Fruit fly (Drosophila melanogaster): Measurements from ENCODE around the gene osp.

osp gene

DNA sequence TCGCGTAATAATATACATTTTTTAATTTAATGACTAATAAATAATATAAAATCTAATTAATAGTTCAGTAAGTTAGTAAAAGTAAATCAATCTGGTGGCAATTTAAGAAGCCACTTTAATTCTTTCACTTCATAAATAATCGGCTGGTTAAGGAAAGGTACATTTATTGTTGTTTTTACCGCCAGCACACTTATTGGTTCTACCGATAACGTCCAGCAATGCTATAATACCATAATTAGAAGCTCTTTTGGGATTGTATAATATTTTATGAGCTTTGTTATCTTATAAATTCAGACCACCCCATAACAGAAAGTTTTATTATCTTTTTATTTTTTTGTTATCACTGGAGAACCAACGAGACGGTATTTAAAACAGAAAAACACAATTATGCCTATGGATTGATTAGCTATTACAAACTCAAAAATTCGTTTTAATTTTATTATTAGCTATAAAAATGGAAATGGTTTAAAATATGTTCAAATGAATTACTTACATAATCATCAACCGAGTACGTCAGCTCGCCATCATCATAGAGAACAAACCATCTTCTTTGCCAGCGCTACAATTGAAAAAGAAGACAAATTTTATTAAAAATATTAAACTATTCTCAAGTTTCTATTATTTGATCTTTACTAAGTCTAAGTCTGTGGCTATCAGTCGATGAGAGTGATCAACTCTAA lies 77.6 kb downstream of the osp start:
- TF ChIP-seq CG17806 (tag; optimal IDR thresholded peaks at IDR 0.05) (no peak), CG4496 (GFP tag; IDR thresholded peaks at IDR 0.05) (no peak), Ets98B (GFP tag; IDR thresholded peaks at IDR 0.05) (no peak), D1 (tag; optimal IDR thresholded peaks at IDR 0.05) (no peak), Snoo (tag; optimal IDR thresholded peaks at IDR 0.05) (no peak), EcR (GFP tag; optimal IDR thresholded peaks at IDR 0.05) (no peak), Pif1B (GFP tag; optimal IDR thresholded peaks at IDR 0.05) (no peak), Pif1A (GFP tag; optimal IDR thresholded peaks at IDR 0.05) (no peak), CG32121 (GFP tag; IDR thresholded peaks at IDR 0.05) (no peak), CG8159 (tag; optimal IDR thresholded peaks at IDR 0.05) (no peak), CG34367 (tag; optimal IDR thresholded peaks at IDR 0.05) (no peak)

DNA sequence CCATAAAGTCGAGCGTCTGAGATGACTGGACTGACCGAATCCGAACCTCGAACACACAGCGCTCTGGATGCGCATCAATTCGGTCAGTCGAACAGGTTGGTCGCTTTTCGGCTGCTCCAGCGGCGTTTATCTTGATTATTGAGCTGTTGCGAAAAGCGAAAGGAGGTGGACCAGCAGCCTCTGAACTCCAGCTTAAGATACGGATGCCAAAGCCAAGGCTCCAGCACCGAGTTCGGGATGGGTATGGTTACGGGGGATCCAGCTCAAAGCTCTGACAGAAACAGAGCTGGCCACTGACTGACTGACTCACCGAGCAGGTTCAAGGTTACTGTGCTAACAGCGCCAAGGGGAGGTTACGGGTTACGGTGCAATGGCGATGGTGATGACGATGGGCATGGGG lies 83.0 kb downstream of the osp start:
- no peak for TF ChIP-seq fd96Ca (GFP tag; IDR thresholded peaks at IDR 0.05)
- TF ChIP-seq Snoo (tag; optimal IDR thresholded peaks at IDR 0.05) = peak; percentile 34
- TF ChIP-seq rn (GFP tag; IDR thresholded peaks at IDR 0.05) = no peak
- no peak for TF ChIP-seq CG8159 (tag; optimal IDR thresholded peaks at IDR 0.05)
- TF ChIP-seq CG8301 (tag; optimal IDR thresholded peaks at IDR 0.05) = no peak
- no peak for TF ChIP-seq CG34367 (tag; optimal IDR thresholded peaks at IDR 0.05)
- TF ChIP-seq Ets98B (GFP tag; IDR thresholded peaks at IDR 0.05) = no peak
- TF ChIP-seq CG4496 (GFP tag; IDR thresholded peaks at IDR 0.05) = 0 out of 3 replicates have a peak, but pooled peaks have one; percentile 30
- TF ChIP-seq gl (tag; optimal IDR thresholded peaks at IDR 0.05) = no peak
- TF ChIP-seq CG10348 (GFP tag; IDR thresholded peaks at IDR 0.05) = no peak
- TF ChIP-seq CG14655 (GFP tag; optimal IDR thresholded peaks at IDR 0.05) = no peak
- TF ChIP-seq CG12605 (GFP tag; IDR thresholded peaks at IDR 0.05) = no peak
- no peak for TF ChIP-seq D1 (tag; optimal IDR thresholded peaks at IDR 0.05)
- TF ChIP-seq CG9948 (tag; optimal IDR thresholded peaks at IDR 0.05) = no peak
- TF ChIP-seq CG15710 (tag; optimal IDR thresholded peaks at IDR 0.05) = no peak
- no peak for TF ChIP-seq CG13204 (GFP tag; optimal IDR thresholded peaks at IDR 0.05)
- peak; percentile 93 for TF ChIP-seq EcR (GFP tag; optimal IDR thresholded peaks at IDR 0.05)
- TF ChIP-seq CG17806 (tag; optimal IDR thresholded peaks at IDR 0.05) = no peak
- TF ChIP-seq Pif1A (GFP tag; optimal IDR thresholded peaks at IDR 0.05) = no peak

DNA sequence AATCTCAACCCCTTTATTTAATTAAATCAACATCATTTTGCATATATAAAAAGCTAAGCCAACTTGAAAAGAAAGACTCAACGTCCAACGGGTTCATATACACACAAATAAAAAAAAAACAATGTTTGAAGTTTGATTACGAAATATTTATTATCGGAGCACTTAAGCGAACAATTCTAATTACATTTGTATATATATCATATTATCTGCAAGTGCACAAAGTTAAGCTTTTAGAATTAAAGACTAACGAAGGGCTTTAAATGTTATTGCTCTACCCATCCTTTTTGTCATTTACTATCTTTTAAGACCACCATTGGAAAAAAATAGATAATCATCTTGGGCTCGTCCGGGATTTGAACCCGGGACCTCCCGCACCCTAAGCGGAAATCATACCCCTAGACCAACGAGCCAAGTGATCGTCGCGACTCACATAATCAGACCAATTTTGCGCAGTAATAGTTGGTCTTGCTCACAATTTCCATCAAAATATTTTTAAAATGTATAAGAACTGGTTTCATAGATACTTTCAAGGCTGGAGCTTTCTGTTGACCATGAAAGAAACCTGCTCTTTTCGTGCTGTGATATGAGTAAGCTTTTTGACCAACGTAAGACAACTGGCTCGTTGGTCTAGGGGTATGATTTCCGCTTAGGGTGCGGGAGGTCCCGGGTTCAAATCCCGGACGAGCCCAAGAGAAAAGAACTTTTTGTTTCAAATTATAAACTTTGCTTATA lies 89.9 kb downstream of the osp start:
- TF ChIP-seq Ets98B (GFP tag; IDR thresholded peaks at IDR 0.05) (no peak; the same call in 1 of the 2 replicates), CG14655 (GFP tag; optimal IDR thresholded peaks at IDR 0.05) (no peak), CG8159 (tag; optimal IDR thresholded peaks at IDR 0.05) (no peak), CG15710 (tag; optimal IDR thresholded peaks at IDR 0.05) (no peak), Pif1A (GFP tag; optimal IDR thresholded peaks at IDR 0.05) (no peak), CG34367 (tag; optimal IDR thresholded peaks at IDR 0.05) (no peak), CG32121 (GFP tag; IDR thresholded peaks at IDR 0.05) (peak; percentile 27; the same call in 1 of the 2 replicates), EcR (GFP tag; optimal IDR thresholded peaks at IDR 0.05) (peak; percentile 19), CG8301 (tag; optimal IDR thresholded peaks at IDR 0.05) (no peak)

DNA sequence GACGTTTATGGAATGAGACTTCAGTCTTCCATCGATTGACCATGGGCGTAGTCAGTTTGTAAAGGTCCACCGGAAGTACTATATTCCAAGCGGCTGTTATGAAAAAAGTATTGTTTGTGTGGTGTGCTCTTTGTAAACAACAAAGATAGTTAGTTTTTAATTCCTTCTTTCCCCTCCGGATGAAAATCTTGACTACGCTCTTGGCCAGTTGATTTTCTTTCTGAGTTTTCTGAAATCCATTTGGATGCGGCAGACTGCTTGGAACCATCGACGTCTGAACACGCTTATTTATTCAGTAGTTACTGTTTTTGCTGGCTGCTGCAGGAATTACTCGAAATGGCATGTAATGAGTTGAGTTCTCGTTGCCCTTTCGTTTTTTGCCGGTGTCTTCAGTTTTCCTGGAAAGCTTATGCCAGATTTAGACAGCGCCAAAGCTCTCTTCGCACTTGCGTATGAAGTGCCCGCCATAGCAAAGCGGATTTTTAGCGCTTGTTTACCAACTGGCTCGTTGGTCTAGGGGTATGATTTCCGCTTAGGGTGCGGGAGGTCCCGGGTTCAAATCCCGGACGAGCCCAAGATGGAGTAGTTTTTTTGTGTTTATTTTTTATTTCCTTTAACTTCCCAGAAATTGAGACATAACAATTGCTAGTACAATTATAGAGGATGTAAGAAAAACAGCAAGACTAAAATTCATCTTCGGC lies 90.6 kb downstream of the osp start:
- TF ChIP-seq EcR (GFP tag; optimal IDR thresholded peaks at IDR 0.05) = peak; percentile 23
- peak; percentile 71 for TF ChIP-seq CG15710 (tag; optimal IDR thresholded peaks at IDR 0.05)
- TF ChIP-seq CG4496 (GFP tag; IDR thresholded peaks at IDR 0.05) = peak; percentile 62
- peak; percentile 49 for TF ChIP-seq D1 (tag; optimal IDR thresholded peaks at IDR 0.05)
- peak; percentile 61; the same call in 2 of the 3 replicates for TF ChIP-seq fd96Ca (GFP tag; IDR thresholded peaks at IDR 0.05)
- TF ChIP-seq Pif1B (GFP tag; optimal IDR thresholded peaks at IDR 0.05) = peak; percentile 63
- no peak for TF ChIP-seq CG10348 (GFP tag; IDR thresholded peaks at IDR 0.05)
- TF ChIP-seq Ets98B (GFP tag; IDR thresholded peaks at IDR 0.05) = no peak
- TF ChIP-seq CG34367 (tag; optimal IDR thresholded peaks at IDR 0.05) = peak; percentile 60
- TF ChIP-seq CG8301 (tag; optimal IDR thresholded peaks at IDR 0.05) = peak; percentile 57
- no peak for TF ChIP-seq CG32121 (GFP tag; IDR thresholded peaks at IDR 0.05)
- TF ChIP-seq Pif1A (GFP tag; optimal IDR thresholded peaks at IDR 0.05) = peak; percentile 71
- TF ChIP-seq CG8159 (tag; optimal IDR thresholded peaks at IDR 0.05) = peak; percentile 74
- peak; percentile 70 for TF ChIP-seq CG9948 (tag; optimal IDR thresholded peaks at IDR 0.05)
- no peak for TF ChIP-seq CG13204 (GFP tag; optimal IDR thresholded peaks at IDR 0.05)
- TF ChIP-seq gl (tag; optimal IDR thresholded peaks at IDR 0.05) = peak; percentile 34
- TF ChIP-seq CG17806 (tag; optimal IDR thresholded peaks at IDR 0.05) = peak; percentile 73
- no peak for TF ChIP-seq CG12605 (GFP tag; IDR thresholded peaks at IDR 0.05)
- peak; percentile 61 for TF ChIP-seq CG14655 (GFP tag; optimal IDR thresholded peaks at IDR 0.05)
- peak; percentile 46 for TF ChIP-seq Snoo (tag; optimal IDR thresholded peaks at IDR 0.05)
- 0 out of 2 replicates have a peak, but pooled peaks have one; percentile 15 for TF ChIP-seq rn (GFP tag; IDR thresholded peaks at IDR 0.05)

DNA sequence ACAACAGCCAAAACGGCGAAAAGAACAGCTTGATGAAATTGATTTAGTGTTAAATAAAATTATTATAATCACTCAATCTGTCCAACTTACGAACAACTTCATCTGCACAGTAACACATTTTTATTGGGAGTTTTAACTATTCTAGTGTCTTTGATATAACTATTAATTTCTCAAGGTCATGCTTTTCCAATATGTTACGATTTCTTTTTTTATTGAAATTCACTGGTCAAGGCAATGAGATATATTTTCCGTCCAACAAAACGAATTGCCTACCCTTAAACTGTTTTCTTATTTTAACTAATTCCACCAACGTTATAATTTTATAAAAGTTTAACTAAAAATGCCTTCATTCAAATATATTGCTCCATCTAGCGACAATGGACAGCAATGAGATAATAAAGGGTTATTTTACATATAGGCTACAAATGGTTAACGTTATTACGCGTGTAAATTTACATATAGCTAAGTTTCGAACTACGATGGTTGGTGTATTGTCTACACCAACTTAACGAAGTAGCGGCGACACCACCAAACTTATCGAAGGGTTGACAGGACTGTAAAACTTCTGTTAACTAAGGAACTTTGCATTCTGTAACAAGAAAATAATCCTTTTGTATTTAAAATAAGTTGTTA lies 100.4 kb downstream of the osp start:
- TF ChIP-seq gl (tag; optimal IDR thresholded peaks at IDR 0.05) = no peak
- TF ChIP-seq fd96Ca (GFP tag; IDR thresholded peaks at IDR 0.05) = no peak
- no peak for TF ChIP-seq Ets98B (GFP tag; IDR thresholded peaks at IDR 0.05)
- no peak for TF ChIP-seq Pif1B (GFP tag; optimal IDR thresholded peaks at IDR 0.05)
- no peak for TF ChIP-seq CG32121 (GFP tag; IDR thresholded peaks at IDR 0.05)
- TF ChIP-seq CG14655 (GFP tag; optimal IDR thresholded peaks at IDR 0.05) = no peak
- no peak for TF ChIP-seq Pif1A (GFP tag; optimal IDR thresholded peaks at IDR 0.05)
- no peak for TF ChIP-seq CG17806 (tag; optimal IDR thresholded peaks at IDR 0.05)
- no peak for TF ChIP-seq CG8159 (tag; optimal IDR thresholded peaks at IDR 0.05)
- TF ChIP-seq CG8301 (tag; optimal IDR thresholded peaks at IDR 0.05) = no peak
- no peak for TF ChIP-seq Snoo (tag; optimal IDR thresholded peaks at IDR 0.05)
- TF ChIP-seq CG10348 (GFP tag; IDR thresholded peaks at IDR 0.05) = no peak
- no peak for TF ChIP-seq rn (GFP tag; IDR thresholded peaks at IDR 0.05)
- no peak for TF ChIP-seq CG9948 (tag; optimal IDR thresholded peaks at IDR 0.05)
